Comparison of ENCODE assay signal across 1 fruit fly cellular context in genomic region chr3R:23679911-23680336, dm6.
TF ChIP-seq lines count a peak whose summit lies in the region.

Gene eIF3d1 (plus strand): TSS chr3R:23680039.

TF ChIP-seq in whole organism, embryonic, 481 proteins besides CTCF, POLR2A, EP300 and RAD21 (continued from another document):
- no peak for TF ChIP-seq Trl (optimal IDR thresholded peaks at IDR 0.05; lab: Kevin White, UChicago)
- peak; percentile 11 for TF ChIP-seq Trl (GFP tag; optimal IDR thresholded peaks at IDR 0.05; lab: Kevin White, UChicago)
- peak; percentile 84 for TF ChIP-seq rib (GFP tag; IDR thresholded peaks at IDR 0.05; lab: Robert Waterston, UW)
- 0 out of 3 replicates have a peak, but pooled peaks have one; percentile 52 for TF ChIP-seq zfh1 (GFP tag; IDR thresholded peaks at IDR 0.05; lab: Robert Waterston, UW)
- TF ChIP-seq gro (GFP tag; optimal IDR thresholded peaks at IDR 0.05; lab: Kevin White, UChicago), result peak; percentile 44
- no peak for TF ChIP-seq salm (tag; optimal IDR thresholded peaks at IDR 0.05; lab: Kevin White, UChicago)
- TF ChIP-seq Max (GFP tag; optimal IDR thresholded peaks at IDR 0.05; lab: Kevin White, UChicago), result peak; percentile 84
- TF ChIP-seq Dll (GFP tag; IDR thresholded peaks at IDR 0.05; lab: Robert Waterston, UW; ENCODE audit: partially characterized antibody), result peak; percentile 29; the same call in 1 of the 4 replicates
- TF ChIP-seq sd (tag; optimal IDR thresholded peaks at IDR 0.05; lab: Kevin White, UChicago), result peak; percentile 90
- TF ChIP-seq Scr (GFP tag; IDR thresholded peaks at IDR 0.05; lab: Robert Waterston, UW; ENCODE audit: partially characterized antibody), result peak; percentile 25
- peak; percentile 17 for TF ChIP-seq CG9609 (GFP tag; optimal IDR thresholded peaks at IDR 0.05; lab: Kevin White, UChicago)
- TF ChIP-seq oc (tag; optimal IDR thresholded peaks at IDR 0.05; lab: Kevin White, UChicago), result no peak
- peak; percentile 4 for TF ChIP-seq ind (GFP tag; optimal IDR thresholded peaks at IDR 0.05; lab: Kevin White, UChicago)
- peak; percentile 42 for TF ChIP-seq CG12744 (GFP tag; optimal IDR thresholded peaks at IDR 0.05; lab: Kevin White, UChicago)
- peak; percentile 22 for TF ChIP-seq CG33213 (GFP tag; optimal IDR thresholded peaks at IDR 0.05; lab: Kevin White, UChicago)
- TF ChIP-seq Ets97D (GFP tag; optimal IDR thresholded peaks at IDR 0.05; lab: Kevin White, UChicago), result peak; percentile 77
- TF ChIP-seq dmrt99B (tag; optimal IDR thresholded peaks at IDR 0.05; lab: Kevin White, UChicago), result no peak
- TF ChIP-seq Rfx (GFP tag; IDR thresholded peaks at IDR 0.05; lab: Robert Waterston, UW), result peak; percentile 50; the same call in 1 of the 2 replicates
- TF ChIP-seq CoRest (tag; optimal IDR thresholded peaks at IDR 0.05; lab: Kevin White, UChicago), result peak; percentile 53
- no peak for TF ChIP-seq CG10431 (GFP tag; optimal IDR thresholded peaks at IDR 0.05; lab: Kevin White, UChicago)
- TF ChIP-seq Hsf (GFP tag; optimal IDR thresholded peaks at IDR 0.05; lab: Kevin White, UChicago), result peak; percentile 49
- peak; percentile 44 for TF ChIP-seq CG12155 (GFP tag; optimal IDR thresholded peaks at IDR 0.05; lab: Kevin White, UChicago)
- TF ChIP-seq CG12659 (GFP tag; optimal IDR thresholded peaks at IDR 0.05; lab: Kevin White, UChicago), result peak; percentile 29
- peak; percentile 74; the same call in 2 of the 3 replicates for TF ChIP-seq CG34422 (GFP tag; IDR thresholded peaks at IDR 0.05; lab: Robert Waterston, UW)
- peak; percentile 60 for TF ChIP-seq BEAF-32 (GFP tag; optimal IDR thresholded peaks at IDR 0.05; lab: Kevin White, UChicago)
- TF ChIP-seq Dp (GFP tag; optimal IDR thresholded peaks at IDR 0.05; lab: Kevin White, UChicago), result peak; percentile 98
- no peak for TF ChIP-seq CG6854 (GFP tag; optimal IDR thresholded peaks at IDR 0.05; lab: Kevin White, UChicago)
- TF ChIP-seq CG17186 (GFP tag; optimal IDR thresholded peaks at IDR 0.05; lab: Kevin White, UChicago), result peak; percentile 31
- no peak for TF ChIP-seq CG1603 (tag; optimal IDR thresholded peaks at IDR 0.05; lab: Kevin White, UChicago)
- peak; percentile 89 for TF ChIP-seq gfzf (GFP tag; optimal IDR thresholded peaks at IDR 0.05; lab: Kevin White, UChicago)
- TF ChIP-seq Dref (GFP tag; IDR thresholded peaks at IDR 0.05; lab: Robert Waterston, UW), result peak; percentile 42; the same call in 1 of the 2 replicates
- peak; percentile 90 for TF ChIP-seq YL-1 (GFP tag; optimal IDR thresholded peaks at IDR 0.05; lab: Kevin White, UChicago)
- peak in 1 of 2 experiments; percentile 11 for TF ChIP-seq crp (GFP tag; optimal IDR thresholded peaks at IDR 0.05; lab: Kevin White, UChicago)
- peak; percentile 48 for TF ChIP-seq Sry-δ (GFP tag; optimal IDR thresholded peaks at IDR 0.05; lab: Kevin White, UChicago)
- TF ChIP-seq CHES-1-like (GFP tag; optimal IDR thresholded peaks at IDR 0.05; lab: Kevin White, UChicago), result peak; percentile 64
- peak; percentile 29 for TF ChIP-seq lilli (GFP tag; optimal IDR thresholded peaks at IDR 0.05; lab: Kevin White, UChicago)
- TF ChIP-seq Abd-B (GFP tag; optimal IDR thresholded peaks at IDR 0.05; lab: Kevin White, UChicago), result no peak
- TF ChIP-seq pzg (GFP tag; optimal IDR thresholded peaks at IDR 0.05; lab: Kevin White, UChicago), result peak; percentile 95
- peak; percentile 88 for TF ChIP-seq CG15514 (GFP tag; optimal IDR thresholded peaks at IDR 0.05; lab: Kevin White, UChicago)
- peak; percentile 52; the same call in 1 of the 2 replicates for TF ChIP-seq E2f1 (GFP tag; IDR thresholded peaks at IDR 0.05; lab: Robert Waterston, UW)
- peak; percentile 44; the same call in 1 of the 3 replicates for TF ChIP-seq ken (GFP tag; IDR thresholded peaks at IDR 0.05; lab: Robert Waterston, UW)
- no peak for TF ChIP-seq Doc2 (GFP tag; IDR thresholded peaks at IDR 0.05; lab: Robert Waterston, UW)
- TF ChIP-seq CG14441 (GFP tag; IDR thresholded peaks at IDR 0.05; lab: Robert Waterston, UW), result peak; percentile 17; the same call in 1 of the 2 replicates
- peak; percentile 3 for TF ChIP-seq CG12942 (GFP tag; optimal IDR thresholded peaks at IDR 0.05; lab: Kevin White, UChicago)
- peak; percentile 37; the same call in 1 of the 2 replicates for TF ChIP-seq CG13287 (GFP tag; IDR thresholded peaks at IDR 0.05; lab: Robert Waterston, UW; ENCODE audit: partially characterized antibody)
- peak; percentile 66 for TF ChIP-seq MBD-R2 (GFP tag; IDR thresholded peaks at IDR 0.05; lab: Robert Waterston, UW)
- TF ChIP-seq CG9797 (GFP tag; optimal IDR thresholded peaks at IDR 0.05; lab: Kevin White, UChicago), result peak; percentile 99
- TF ChIP-seq CG11560 (tag; IDR thresholded peaks at IDR 0.05; lab: Robert Waterston, UW), result peak; percentile 46; the same call in 1 of the 3 replicates
- TF ChIP-seq CG4360 (GFP tag; IDR thresholded peaks at IDR 0.05; lab: Robert Waterston, UW), result no peak
- TF ChIP-seq CG8765 (GFP tag; IDR thresholded peaks at IDR 0.05; lab: Robert Waterston, UW), result 0 out of 2 replicates have a peak, but pooled peaks have one; percentile 27
- TF ChIP-seq CG10654 (GFP tag; optimal IDR thresholded peaks at IDR 0.05; lab: Kevin White, UChicago), result peak; percentile 3
- peak; percentile 54 for TF ChIP-seq Mad (GFP tag; optimal IDR thresholded peaks at IDR 0.05; lab: Kevin White, UChicago)
- peak; percentile 34 for TF ChIP-seq CG2120 (GFP tag; optimal IDR thresholded peaks at IDR 0.05; lab: Kevin White, UChicago)
- no peak for TF ChIP-seq Rx (GFP tag; IDR thresholded peaks at IDR 0.05; lab: Robert Waterston, UW)
- peak; percentile 12 for TF ChIP-seq CG8290 (GFP tag; optimal IDR thresholded peaks at IDR 0.05; lab: Kevin White, UChicago)
- no peak for TF ChIP-seq CG8290 (tag; optimal IDR thresholded peaks at IDR 0.05; lab: Kevin White, UChicago)
- peak; percentile 41; the same call in 1 of the 3 replicates for TF ChIP-seq Opbp (GFP tag; IDR thresholded peaks at IDR 0.05; lab: Robert Waterston, UW; ENCODE audit: partially characterized antibody)
- no peak for TF ChIP-seq CG10209 (GFP tag; optimal IDR thresholded peaks at IDR 0.05; lab: Kevin White, UChicago)
- TF ChIP-seq CG42726 (GFP tag; IDR thresholded peaks at IDR 0.05; lab: Robert Waterston, UW; ENCODE audit: partially characterized antibody), result peak; percentile 5; the same call in 1 of the 2 replicates
- peak; percentile 58 for TF ChIP-seq CG10267 (tag; optimal IDR thresholded peaks at IDR 0.05; lab: Kevin White, UChicago)
- TF ChIP-seq CG30403 (GFP tag; optimal IDR thresholded peaks at IDR 0.05; lab: Kevin White, UChicago), result peak; percentile 20
- TF ChIP-seq Lhr (GFP tag; optimal IDR thresholded peaks at IDR 0.05; lab: Kevin White, UChicago), result peak; percentile 73
- peak; percentile 46 for TF ChIP-seq nmo (GFP tag; optimal IDR thresholded peaks at IDR 0.05; lab: Kevin White, UChicago)
- peak; percentile 11 for TF ChIP-seq Ets65A (GFP tag; lab: Kevin White, UChicago)
- no peak for TF ChIP-seq CG3838 (GFP tag; optimal IDR thresholded peaks at IDR 0.05; lab: Kevin White, UChicago)
- no peak for TF ChIP-seq Six4 (GFP tag; optimal IDR thresholded peaks at IDR 0.05; lab: Kevin White, UChicago)
- 0 out of 2 replicates have a peak, but pooled peaks have one; percentile 37 for TF ChIP-seq chm (GFP tag; IDR thresholded peaks at IDR 0.05; lab: Robert Waterston, UW)
- peak; percentile 26 for TF ChIP-seq CG17829 (tag; optimal IDR thresholded peaks at IDR 0.05; lab: Kevin White, UChicago)
- TF ChIP-seq CG32767 (GFP tag; IDR thresholded peaks at IDR 0.05; lab: Robert Waterston, UW), result 0 out of 2 replicates have a peak, but pooled peaks have one; percentile 17
- TF ChIP-seq Med (GFP tag; lab: Kevin White, UChicago), result peak; percentile 92
- TF ChIP-seq Xbp1 (GFP tag; optimal IDR thresholded peaks at IDR 0.05; lab: Kevin White, UChicago), result peak; percentile 55
- no peak for TF ChIP-seq psq (GFP tag; optimal IDR thresholded peaks at IDR 0.05; lab: Kevin White, UChicago)
- TF ChIP-seq Sin3A (optimal IDR thresholded peaks at IDR 0.05; lab: Kevin White, UChicago), result peak; percentile 73
- TF ChIP-seq dan (GFP tag; IDR thresholded peaks at IDR 0.05; lab: Robert Waterston, UW), result no peak
- peak; percentile 32; the same call in 1 of the 3 replicates for TF ChIP-seq knrl (GFP tag; IDR thresholded peaks at IDR 0.05; lab: Robert Waterston, UW; ENCODE audit: partially characterized antibody)
- TF ChIP-seq sens (GFP tag; lab: Kevin White, UChicago), result peak; percentile 77
- TF ChIP-seq Bgb (GFP tag; IDR thresholded peaks at IDR 0.05; lab: Robert Waterston, UW; ENCODE audit: partially characterized antibody), result peak; percentile 21; the same call in 1 of the 2 replicates
- TF ChIP-seq CG7745 (tag; optimal IDR thresholded peaks at IDR 0.05; lab: Kevin White, UChicago), result no peak
- TF ChIP-seq CG1024 (GFP tag; IDR thresholded peaks at IDR 0.05; lab: Robert Waterston, UW), result no peak
- TF ChIP-seq amos (GFP tag; IDR thresholded peaks at IDR 0.05; lab: Robert Waterston, UW; ENCODE audit: partially characterized antibody), result peak; percentile 49; the same call in 1 of the 2 replicates
- peak; percentile 6 for TF ChIP-seq pnt (GFP tag; optimal IDR thresholded peaks at IDR 0.05; lab: Kevin White, UChicago)
- TF ChIP-seq NFAT (GFP tag; IDR thresholded peaks at IDR 0.05; lab: Robert Waterston, UW), result peak; percentile 48; the same call in 1 of the 2 replicates
- peak in 1 of 2 experiments; percentile 35 for TF ChIP-seq dpn (GFP tag; optimal IDR thresholded peaks at IDR 0.05; lab: Kevin White, UChicago)
- no peak for TF ChIP-seq cas (GFP tag; IDR thresholded peaks at IDR 0.05; lab: Robert Waterston, UW)
- TF ChIP-seq Hr51 (GFP tag; optimal IDR thresholded peaks at IDR 0.05; lab: Kevin White, UChicago), result no peak
- peak; percentile 9 for TF ChIP-seq ewg (GFP tag; optimal IDR thresholded peaks at IDR 0.05; lab: Kevin White, UChicago)
- peak; percentile 40 for TF ChIP-seq ftz-f1 (GFP tag; optimal IDR thresholded peaks at IDR 0.05; lab: Kevin White, UChicago)
- TF ChIP-seq bigmax (GFP tag; optimal IDR thresholded peaks at IDR 0.05; lab: Kevin White, UChicago), result peak; percentile 94
- no peak for TF ChIP-seq CG17612 (GFP tag; IDR thresholded peaks at IDR 0.05; lab: Robert Waterston, UW)
- TF ChIP-seq E2f2 (GFP tag; IDR thresholded peaks at IDR 0.05; lab: Robert Waterston, UW), result peak; percentile 99
- TF ChIP-seq CG16813 (GFP tag; IDR thresholded peaks at IDR 0.05; lab: Robert Waterston, UW; ENCODE audit: partially characterized antibody), result 0 out of 3 replicates have a peak, but pooled peaks have one; percentile 34
- TF ChIP-seq HmgZ (tag; optimal IDR thresholded peaks at IDR 0.05; lab: Kevin White, UChicago), result peak; percentile 44
- TF ChIP-seq fu2 (GFP tag; optimal IDR thresholded peaks at IDR 0.05; lab: Kevin White, UChicago), result peak; percentile 23
- TF ChIP-seq pum (GFP tag; optimal IDR thresholded peaks at IDR 0.05; lab: Kevin White, UChicago), result peak; percentile 26
- TF ChIP-seq CG6791 (GFP tag; IDR thresholded peaks at IDR 0.05; lab: Robert Waterston, UW; ENCODE audit: partially characterized antibody), result peak; percentile 57; the same call in 2 of the 3 replicates
- no peak for TF ChIP-seq da (GFP tag; optimal IDR thresholded peaks at IDR 0.05; lab: Kevin White, UChicago)
- TF ChIP-seq Myb (GFP tag; optimal IDR thresholded peaks at IDR 0.05; lab: Kevin White, UChicago), result peak; percentile 50
- peak; percentile 8 for TF ChIP-seq ems (GFP tag; optimal IDR thresholded peaks at IDR 0.05; lab: Kevin White, UChicago)
- no peak for TF ChIP-seq CG12104 (GFP tag; optimal IDR thresholded peaks at IDR 0.05; lab: Kevin White, UChicago)
- TF ChIP-seq B-H1 (GFP tag; IDR thresholded peaks at IDR 0.05; lab: Robert Waterston, UW), result no peak
- TF ChIP-seq kni (GFP tag; optimal IDR thresholded peaks at IDR 0.05; lab: Kevin White, UChicago), result peak; percentile 90
- TF ChIP-seq zfh2 (GFP tag; optimal IDR thresholded peaks at IDR 0.05; lab: Kevin White, UChicago), result peak; percentile 22
- TF ChIP-seq trem (tag; optimal IDR thresholded peaks at IDR 0.05; lab: Kevin White, UChicago), result peak; percentile 74
- TF ChIP-seq CG14710 (tag; optimal IDR thresholded peaks at IDR 0.05; lab: Kevin White, UChicago), result peak; percentile 69
- TF ChIP-seq bcd (GFP tag; optimal IDR thresholded peaks at IDR 0.05; lab: Kevin White, UChicago), result peak; percentile 19
